Worm (Caenorhabditis elegans) whole organism, L3 larva: ENCODE data around the gene mrps-31.

Experiments
- ama-1 ChIP-seq: fragments of 150-350 bp; optimal IDR thresholded peaks from 2 replicates; lab custom pipeline; 2018
- ceh-9 ChIP-seq: sonication (generic microtip); optimal IDR thresholded peaks from 2 replicates; lab custom pipeline; 2018; ENCODE audit warnings: missing biosample characterization, missing genetic modification characterization
- daf-12 ChIP-seq: fragments of 150-350 bp; optimal IDR thresholded peaks from 2 replicates; lab custom pipeline; 2014; ENCODE audit warnings: missing biosample characterization, missing genetic modification reagents, missing genetic modification characterization
- egl-27 ChIP-seq: sonication (generic microtip); optimal IDR thresholded peaks from 4 replicates; lab custom pipeline; 2017; ENCODE audit warnings: missing biosample characterization, missing genetic modification reagents, missing genetic modification characterization
- elt-1 ChIP-seq: fragments of 150-350 bp; optimal IDR thresholded peaks from 2 replicates; lab custom pipeline; 2014; ENCODE audit warnings: missing biosample characterization, missing genetic modification characterization
- lin-39 ChIP-seq: fragments of 150-350 bp; optimal IDR thresholded peaks from 2 replicates; lab custom pipeline; 2018; ENCODE audit warnings: missing biosample characterization, missing genetic modification reagents, missing genetic modification characterization
- nhr-28 ChIP-seq: fragments of 150-350 bp; optimal IDR thresholded peaks from 2 replicates; lab custom pipeline; 2014; ENCODE audit warnings: missing biosample characterization, missing genetic modification characterization
- nhr-76 ChIP-seq: fragments of 150-350 bp; sonication (generic microtip); optimal IDR thresholded peaks from 5 replicates; lab custom pipeline; 2014; ENCODE audit warnings: missing biosample characterization, missing genetic modification characterization
- unc-39 ChIP-seq: sonication (generic microtip); optimal IDR thresholded peaks from 4 replicates; lab custom pipeline; 2017; ENCODE audit warnings: missing biosample characterization, missing genetic modification characterization
- ztf-4 ChIP-seq: fragments of 150-350 bp; optimal IDR thresholded peaks from 2 replicates; lab custom pipeline; 2014; ENCODE audit warnings: missing biosample characterization, missing genetic modification characterization

DNA sequence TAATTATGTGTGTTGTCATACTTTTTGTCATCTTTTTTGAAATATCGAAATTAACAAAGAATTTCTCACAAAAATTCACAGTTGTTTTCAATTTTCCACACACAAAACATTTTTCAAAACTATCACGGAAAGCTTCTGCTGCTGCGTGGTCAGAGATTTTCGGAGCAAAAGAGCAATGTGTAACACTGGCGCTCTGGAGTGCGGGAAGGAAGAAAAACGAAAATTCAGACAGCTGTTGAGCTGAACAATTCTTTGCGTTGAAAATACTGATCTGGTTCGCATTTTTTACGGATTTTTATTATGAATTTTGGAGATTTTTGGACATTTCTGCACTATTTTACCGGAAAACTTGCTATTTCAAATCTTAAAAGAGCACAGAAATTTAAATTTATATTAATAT, 13.4 kb upstream of the mrps-31 start:
- TF ChIP-seq unc-39 = no peak
- TF ChIP-seq nhr-28 = no peak
- no peak for TF ChIP-seq egl-27 (tag; lab: Kevin White, UChicago)
- peak; percentile 3 for TF ChIP-seq lin-39
- TF ChIP-seq ama-1 (lab: Kevin White, UChicago) = no peak
- no peak for TF ChIP-seq daf-12
- no peak for TF ChIP-seq elt-1 (tag; lab: Kevin White, UChicago)
- TF ChIP-seq ztf-4 (tag; lab: Kevin White, UChicago) = no peak
- TF ChIP-seq ceh-9 = no peak
- TF ChIP-seq nhr-76 = no peak
